Worm (Caenorhabditis elegans): ENCODE results near the gene glt-3.
A peak's percentile ranks its signal among the peaks of the same experiment; 100 is the strongest.

- TF ChIP-seq lsy-2 (tag; optimal IDR thresholded peaks at IDR 0.05) = peak; percentile 75
- TF ChIP-seq pha-4 (tag; optimal IDR thresholded peaks at IDR 0.05) = peak; percentile 44
- TF ChIP-seq ham-2 (GFP tag; optimal IDR thresholded peaks at IDR 0.05) = no peak
- no peak for TF ChIP-seq mab-5 (tag; optimal IDR thresholded peaks at IDR 0.05)
These were observed 44.5 kb upstream of the glt-3 start, which contains the start of the genes col-2 and ndc-80 for ce11 chrIV:10085401-10086187.
